Worm (Caenorhabditis elegans): ENCODE measurements around the gene M03C11.9.

ce11 chrIII:10344762-10345161 lies 46.8 kb downstream of the M03C11.9 start:
- TF ChIP-seq R02D3.7 (tag; optimal IDR thresholded peaks at IDR 0.05) (no peak), ama-1 (optimal IDR thresholded peaks at IDR 0.05) (no peak), egl-27 (tag; optimal IDR thresholded peaks at IDR 0.05) (no peak), zag-1 (tag; optimal IDR thresholded peaks at IDR 0.05) (no peak), fos-1 (tag; optimal IDR thresholded peaks at IDR 0.05) (no peak), nhr-28 (tag; optimal IDR thresholded peaks at IDR 0.05) (no peak), jun-1 (tag; optimal IDR thresholded peaks at IDR 0.05) (no peak)

All from whole organism, L3 larva.